Worm (Caenorhabditis elegans): Measurements from ENCODE around the gene dct-11.

DNA sequence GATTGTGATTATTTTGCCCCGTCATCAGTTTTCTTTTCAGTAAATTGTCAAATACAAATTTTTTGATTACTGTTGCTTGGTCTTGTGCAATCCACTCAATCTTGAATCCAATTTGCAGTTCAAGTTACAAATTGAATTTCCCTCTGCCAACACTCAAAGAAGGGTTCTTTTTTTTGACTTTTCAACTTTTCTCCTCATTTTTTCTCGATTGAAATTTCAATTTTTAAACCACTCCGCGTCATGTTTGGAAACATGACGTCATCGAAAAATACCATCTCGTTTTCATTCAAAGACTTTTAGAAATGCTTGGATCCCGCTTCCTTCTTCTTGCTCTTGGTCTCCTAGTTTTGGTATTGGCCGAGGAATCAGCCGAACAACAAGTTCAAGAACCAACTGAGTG, 46.0 kb upstream of the dct-11 start, which contains the start of gene flp-7:
- no peak for TF ChIP-seq elt-1 (tag; optimal IDR thresholded peaks at IDR 0.05)
- no peak for TF ChIP-seq egl-27 (tag; optimal IDR thresholded peaks at IDR 0.05)
- no peak for TF ChIP-seq zag-1 (tag; optimal IDR thresholded peaks at IDR 0.05)
- no peak for TF ChIP-seq snpc-4 (tag; optimal IDR thresholded peaks at IDR 0.05)
- no peak for TF ChIP-seq skn-1 (tag; optimal IDR thresholded peaks at IDR 0.05)
- no peak for TF ChIP-seq fkh-10 (GFP tag; optimal IDR thresholded peaks at IDR 0.05)
- TF ChIP-seq ztf-11 (tag; optimal IDR thresholded peaks at IDR 0.05): no peak
- no peak for TF ChIP-seq pha-4 (tag; optimal IDR thresholded peaks at IDR 0.05)
- TF ChIP-seq nhr-76 (tag; optimal IDR thresholded peaks at IDR 0.05): no peak

Data from whole organism, L3 larva.